Worm (Caenorhabditis elegans) whole organism, midembryonic: ENCODE results near the gene D2024.1.

Experiments
- cog-1 ChIP-seq: sonication (generic microtip); optimal IDR thresholded peaks from 2 replicates; lab custom pipeline; 2016; ENCODE audit warnings: missing genetic modification characterization, missing compliant biosample characterization
- ztf-29 ChIP-seq: fragments of 200-800 bp; sonication (Bioruptor generic); IDR thresholded peaks from 2 replicates; pipeline ENCODE4 v1.3.6; 2022; ENCODE audit warnings: missing genetic modification reagents, missing genetic modification characterization, missing compliant biosample characterization

- TF ChIP-seq cog-1 (no peak), ztf-29 (no peak)
Measured at ce11 chrIV:7222088-7222487, 25.3 kb upstream of the D2024.1 start.
